Worm (Caenorhabditis elegans) whole organism, mixed stage, embryonic: ENCODE results near the gene npp-20.

Experiments used
- M03D4.4 ChIP-seq: sonication (generic microtip); optimal IDR thresholded peaks from 2 replicates; lab custom pipeline; 2017; ENCODE audit warnings: mild to moderate bottlenecking, missing genetic modification characterization, missing compliant biosample characterization
- bed-3 ChIP-seq: fragments of 200-800 bp; sonication (Bioruptor generic); optimal IDR thresholded peaks from 3 replicates; lab custom pipeline; 2018; ENCODE audit warnings: mild to moderate bottlenecking, missing genetic modification characterization, moderate library complexity, missing compliant biosample characterization
- blmp-1 ChIP-seq: fragments of 150-350 bp; optimal IDR thresholded peaks from 2 replicates; lab custom pipeline; 2014; ENCODE audit warnings: missing biosample characterization, missing genetic modification characterization
- ceh-39 ChIP-seq: fragments of 150-350 bp; optimal IDR thresholded peaks from 2 replicates; lab custom pipeline; 2014; ENCODE audit warnings: missing biosample characterization, missing genetic modification characterization
- ceh-43 ChIP-seq: fragments of 200-800 bp; sonication (Bioruptor generic); optimal IDR thresholded peaks from 2 replicates; lab custom pipeline; 2018; ENCODE audit warnings: mild to moderate bottlenecking, missing genetic modification characterization, moderate library complexity, missing compliant biosample characterization
- ceh-83 ChIP-seq: fragments of 200-800 bp; sonication (Bioruptor generic); optimal IDR thresholded peaks from 2 replicates; lab custom pipeline; 2018; ENCODE audit warnings: mild to moderate bottlenecking, missing genetic modification characterization, missing compliant biosample characterization
- ces-1 ChIP-seq: fragments of 150-350 bp; optimal IDR thresholded peaks from 2 replicates; lab custom pipeline; 2014; ENCODE audit warnings: missing biosample characterization, missing genetic modification reagents, missing genetic modification characterization
- cnd-1 ChIP-seq: fragments of 200-800 bp; sonication (Bioruptor generic); optimal IDR thresholded peaks from 2 replicates; lab custom pipeline; 2018; ENCODE audit warnings: mild to moderate bottlenecking, missing genetic modification characterization, missing compliant biosample characterization
- drap-1 ChIP-seq: fragments of 200-800 bp; sonication (Bioruptor generic); optimal IDR thresholded peaks from 3 replicates; lab custom pipeline; 2018; ENCODE audit warnings: mild to moderate bottlenecking, missing genetic modification characterization, missing compliant biosample characterization
- elt-1 ChIP-seq: sonication (generic microtip); optimal IDR thresholded peaks from 2 replicates; lab custom pipeline; 2017; ENCODE audit warnings: missing genetic modification characterization, mild to moderate bottlenecking, missing compliant biosample characterization, antibody characterized with exemption, moderate library complexity, borderline replicate concordance; ENCODE audit not compliant: insufficient read depth
- elt-3 ChIP-seq: fragments of 150-350 bp; optimal IDR thresholded peaks from 2 replicates; lab custom pipeline; 2014; ENCODE audit warnings: missing biosample characterization, missing genetic modification characterization
- ham-2 ChIP-seq: fragments of 200-800 bp; sonication (Bioruptor generic); optimal IDR thresholded peaks from 2 replicates; lab custom pipeline; 2018; ENCODE audit warnings: mild to moderate bottlenecking, missing genetic modification characterization, missing compliant biosample characterization
- hlh-1 ChIP-seq: fragments of 150-350 bp; optimal IDR thresholded peaks from 2 replicates; lab custom pipeline; 2014; ENCODE audit warnings: missing biosample characterization, missing genetic modification reagents, missing genetic modification characterization
- lin-13 ChIP-seq: fragments of 150-350 bp; optimal IDR thresholded peaks from 2 replicates; lab custom pipeline; 2014; ENCODE audit warnings: missing biosample characterization, missing genetic modification characterization
- lin-32 ChIP-seq: fragments of 200-800 bp; sonication (Bioruptor generic); optimal IDR thresholded peaks from 2 replicates; lab custom pipeline; 2018; ENCODE audit warnings: mild to moderate bottlenecking, missing genetic modification characterization, missing compliant biosample characterization
- lsy-2 ChIP-seq: fragments of 150-350 bp; optimal IDR thresholded peaks from 2 replicates; lab custom pipeline; 2014; ENCODE audit warnings: missing biosample characterization, missing genetic modification characterization
- mab-5 ChIP-seq: fragments of 150-350 bp; optimal IDR thresholded peaks from 2 replicates; lab custom pipeline; 2014; ENCODE audit warnings: missing biosample characterization, missing genetic modification characterization
- mep-1 ChIP-seq: fragments of 150-350 bp; optimal IDR thresholded peaks from 2 replicates; lab custom pipeline; 2017; ENCODE audit warnings: missing biosample characterization, missing genetic modification reagents, missing genetic modification characterization, inconsistent platforms
- mls-2 ChIP-seq: sonication (generic microtip); optimal IDR thresholded peaks from 2 replicates; lab custom pipeline; 2016; ENCODE audit warnings: mild to moderate bottlenecking, missing genetic modification characterization, moderate library complexity, missing compliant biosample characterization
- nhr-2 ChIP-seq: fragments of 150-350 bp; optimal IDR thresholded peaks from 2 replicates; lab custom pipeline; 2014; ENCODE audit warnings: missing biosample characterization, missing genetic modification characterization
- nhr-237 ChIP-seq: fragments of 150-350 bp; optimal IDR thresholded peaks from 2 replicates; lab custom pipeline; 2014; ENCODE audit warnings: missing biosample characterization, missing genetic modification characterization
- nhr-28 ChIP-seq: fragments of 150-350 bp; optimal IDR thresholded peaks from 2 replicates; lab custom pipeline; 2014; ENCODE audit warnings: missing biosample characterization, missing genetic modification characterization
- pha-4 ChIP-seq: fragments of 150-350 bp; optimal IDR thresholded peaks from 2 replicates; lab custom pipeline; 2018; ENCODE audit warnings: missing biosample characterization, missing genetic modification reagents, missing genetic modification characterization
- sem-2 ChIP-seq: fragments of 200-800 bp; sonication (Bioruptor generic); optimal IDR thresholded peaks from 2 replicates; lab custom pipeline; 2018; ENCODE audit warnings: mild to moderate bottlenecking, missing genetic modification characterization, missing compliant biosample characterization
- snpc-4 ChIP-seq: fragments of 150-350 bp; optimal IDR thresholded peaks from 2 replicates; lab custom pipeline; 2014; ENCODE audit warnings: missing biosample characterization, missing genetic modification characterization
- sptf-1 ChIP-seq: sonication (generic microtip); optimal IDR thresholded peaks from 2 replicates; lab custom pipeline; 2017; ENCODE audit warnings: mild to moderate bottlenecking, missing genetic modification characterization, moderate library complexity, missing compliant biosample characterization
- tbx-8 ChIP-seq: fragments of 200-800 bp; sonication (Bioruptor generic); optimal IDR thresholded peaks from 2 replicates; lab custom pipeline; 2018; ENCODE audit warnings: mild to moderate bottlenecking, missing genetic modification characterization, moderate library complexity, missing compliant biosample characterization
- unc-120 ChIP-seq: sonication (generic microtip); optimal IDR thresholded peaks from 2 replicates; lab custom pipeline; 2017; ENCODE audit warnings: missing genetic modification characterization, missing compliant biosample characterization; ENCODE audit not compliant: poor library complexity, severe bottlenecking
- unc-39 ChIP-seq: fragments of 150-350 bp; optimal IDR thresholded peaks from 2 replicates; lab custom pipeline; 2014; ENCODE audit warnings: missing biosample characterization, missing genetic modification characterization
- ztf-11 ChIP-seq: fragments of 150-350 bp; optimal IDR thresholded peaks from 2 replicates; lab custom pipeline; 2014; ENCODE audit warnings: missing biosample characterization, missing genetic modification characterization

Gene npp-20

DNA sequence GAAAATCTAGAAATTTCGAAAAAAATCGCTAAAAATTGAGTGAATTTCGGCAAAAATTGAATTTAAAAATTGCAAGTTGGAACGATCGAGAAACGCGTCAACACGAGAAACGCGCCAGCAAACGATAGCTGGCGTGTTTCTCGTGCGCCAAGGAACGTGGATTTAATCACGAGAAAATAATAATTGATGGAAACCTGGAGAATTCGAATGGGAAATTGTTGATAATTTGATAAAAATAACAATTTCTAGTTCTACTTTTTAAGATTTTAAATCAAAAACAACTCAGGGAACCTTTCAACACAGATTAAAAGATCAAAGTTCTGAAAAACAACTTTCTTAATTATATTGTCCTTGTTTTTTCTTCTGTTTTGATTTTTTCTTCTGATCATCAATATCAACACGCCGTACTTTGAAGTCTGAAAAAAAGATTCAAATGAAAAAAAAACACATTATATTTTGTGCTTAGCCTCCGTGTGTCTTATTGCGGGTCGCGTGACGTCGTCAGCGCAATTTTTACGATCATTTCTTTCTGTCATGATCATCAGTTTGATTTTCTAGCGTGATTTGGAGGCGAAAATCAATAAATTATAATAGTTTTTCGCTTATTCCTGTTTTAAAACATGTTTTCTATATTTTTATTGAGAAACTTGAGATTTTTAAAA lies at the start of gene npp-20:
TSS of gene npp-20 (minus strand) at position 6 of the 662 bp plus-strand sequence.
- TF ChIP-seq ceh-83 (GFP tag; lab: Kevin White, UChicago) (no peak), ces-1 (GFP tag; lab: Kevin White, UChicago) (peak; percentile 69), unc-39 (tag; lab: Kevin White, UChicago) (no peak), cnd-1 (tag; lab: Kevin White, UChicago) (no peak), nhr-237 (tag; lab: Kevin White, UChicago) (no peak), snpc-4 (tag; lab: Kevin White, UChicago) (no peak), ham-2 (GFP tag; lab: Kevin White, UChicago) (no peak), unc-120 (no peak), ceh-39 (tag; lab: Kevin White, UChicago) (no peak), sem-2 (GFP tag; lab: Kevin White, UChicago) (no peak), tbx-8 (GFP tag; lab: Kevin White, UChicago) (no peak), mep-1 (tag; lab: Kevin White, UChicago) (peak; percentile 34), bed-3 (no peak), mls-2 (no peak), elt-1 (tag; lab: Kevin White, UChicago) (no peak), sptf-1 (tag; lab: Kevin White, UChicago) (no peak), drap-1 (GFP tag; lab: Kevin White, UChicago) (no peak), hlh-1 (tag; lab: Kevin White, UChicago) (no peak), lin-13 (tag; lab: Kevin White, UChicago) (peak; percentile 37), nhr-2 (tag; lab: Kevin White, UChicago) (no peak), mab-5 (tag; lab: Kevin White, UChicago) (no peak), lsy-2 (tag; lab: Kevin White, UChicago) (peak; percentile 8), ceh-43 (GFP tag; lab: Kevin White, UChicago) (no peak), lin-32 (GFP tag; lab: Kevin White, UChicago) (no peak)

DNA sequence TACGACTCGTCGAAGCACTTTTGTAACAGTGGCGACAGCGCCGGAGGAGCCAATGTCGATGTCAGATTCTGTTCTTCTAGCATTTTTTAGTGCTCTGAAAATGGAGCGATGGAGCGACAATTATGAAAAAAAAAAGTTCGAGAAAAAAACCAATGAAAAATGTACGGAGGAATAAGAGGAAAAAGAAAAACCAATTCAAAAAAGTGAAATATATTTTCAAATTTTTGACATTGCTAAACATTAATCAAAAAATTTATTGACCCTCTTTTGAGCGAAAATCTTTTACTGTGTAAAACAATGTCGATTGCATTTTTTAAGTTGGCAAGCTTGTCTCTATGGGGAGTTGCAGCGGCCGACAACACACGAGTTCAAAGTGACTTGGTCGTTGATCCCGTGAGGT lies 40.5 kb upstream of the npp-20 start, which contains the start of gene K03H6.5:
TSS of gene K03H6.5 (minus strand) at position 101 of the 400 bp plus-strand sequence.
- TF ChIP-seq elt-3 (tag; lab: Kevin White, UChicago), result no peak
- TF ChIP-seq mls-2, result no peak
- TF ChIP-seq lsy-2 (tag; lab: Kevin White, UChicago), result no peak
- no peak for TF ChIP-seq nhr-2 (tag; lab: Kevin White, UChicago)
- TF ChIP-seq sptf-1 (tag; lab: Kevin White, UChicago), result no peak
- TF ChIP-seq pha-4 (tag; lab: Kevin White, UChicago), result no peak

- no peak for TF ChIP-seq blmp-1
These were observed 27.6 kb upstream of the npp-20 start, which contains the start of gene K03H6.1 for ce11 chrIV:1523418-1523817. Gene K03H6.1, plus strand, starts transcription at chrIV:1523718.

ce11 chrIV:1522358-1522757 lies 26.5 kb upstream of the npp-20 start:
- no peak for TF ChIP-seq ztf-11 (tag; lab: Kevin White, UChicago)
- no peak for TF ChIP-seq hlh-1 (tag; lab: Kevin White, UChicago)
- no peak for TF ChIP-seq nhr-28 (tag; lab: Kevin White, UChicago)
- no peak for TF ChIP-seq nhr-237 (tag; lab: Kevin White, UChicago)

DNA sequence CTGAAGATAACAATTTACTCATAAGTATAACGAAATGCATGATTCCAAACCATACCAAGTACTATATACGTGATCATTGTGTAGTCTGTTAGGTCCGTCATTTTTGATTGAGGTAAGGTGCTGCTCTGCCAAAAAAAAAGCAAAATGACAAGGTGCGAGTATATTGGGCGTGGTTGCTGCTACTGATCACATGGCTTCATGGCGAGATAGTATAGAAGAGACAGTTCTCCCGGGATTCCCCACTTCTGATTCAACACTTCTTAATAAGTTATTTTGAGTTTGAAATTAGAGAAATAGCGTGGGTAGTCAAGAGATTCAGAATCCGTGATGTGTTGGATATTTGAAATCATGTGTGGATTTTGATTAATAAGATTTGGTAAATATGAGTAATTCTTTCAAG lies 25.4 kb upstream of the npp-20 start, which contains the start of gene K03H6.4:
TSS of gene K03H6.4 (minus strand) at position 101 of the 400 bp plus-strand sequence.
- TF ChIP-seq nhr-28 (tag; lab: Kevin White, UChicago) (no peak), elt-3 (tag; lab: Kevin White, UChicago) (no peak), tbx-8 (GFP tag; lab: Kevin White, UChicago) (no peak), unc-120 (no peak), ces-1 (GFP tag; lab: Kevin White, UChicago) (no peak), lsy-2 (tag; lab: Kevin White, UChicago) (no peak), M03D4.4 (tag; lab: Kevin White, UChicago) (no peak), elt-1 (tag; lab: Kevin White, UChicago) (no peak)
